Worm (Caenorhabditis elegans): ENCODE measurements around the gene tbcb-1.

tbcb-1 gene

DNA sequence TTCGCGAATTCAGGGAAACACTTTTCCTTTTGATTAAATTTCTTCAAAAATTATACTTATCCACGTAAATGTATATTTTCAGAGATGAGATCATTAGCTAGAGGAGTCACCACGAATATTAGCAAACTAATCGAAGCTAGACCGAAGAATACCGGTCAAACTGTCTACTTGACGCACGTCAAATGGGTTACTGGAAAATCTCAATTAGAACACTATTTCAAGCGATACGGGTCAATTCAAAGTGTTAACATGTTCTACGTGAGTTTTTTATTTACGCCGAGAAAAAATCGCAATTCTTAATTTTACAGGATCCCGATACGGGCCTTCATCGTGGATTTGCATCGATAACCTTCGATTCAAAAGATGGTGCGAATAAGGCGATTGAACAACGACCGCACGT lies 26.1 kb upstream of the tbcb-1 start, which contains the start of gene slrp-1:
Gene slrp-1, plus strand, starts transcription at position 83 of the 400 bp plus-strand sequence.
- TF ChIP-seq mab-5 (tag; optimal IDR thresholded peaks at IDR 0.05) (no peak), blmp-1 (tag; optimal IDR thresholded peaks at IDR 0.05) (no peak), hlh-1 (tag; optimal IDR thresholded peaks at IDR 0.05) (no peak), mls-2 (tag; optimal IDR thresholded peaks at IDR 0.05) (no peak), nhr-28 (tag; optimal IDR thresholded peaks at IDR 0.05) (no peak), lin-13 (tag; optimal IDR thresholded peaks at IDR 0.05) (no peak), M03D4.4 (tag; optimal IDR thresholded peaks at IDR 0.05) (no peak), nhr-2 (tag; optimal IDR thresholded peaks at IDR 0.05) (no peak), ztf-11 (tag; optimal IDR thresholded peaks at IDR 0.05) (no peak), ceh-39 (tag; optimal IDR thresholded peaks at IDR 0.05) (no peak), nhr-12 (tag; optimal IDR thresholded peaks at IDR 0.05) (no peak), cnd-1 (tag; optimal IDR thresholded peaks at IDR 0.05) (no peak), sem-2 (GFP tag; optimal IDR thresholded peaks at IDR 0.05) (no peak), pha-4 (tag; optimal IDR thresholded peaks at IDR 0.05) (no peak), nhr-237 (tag; optimal IDR thresholded peaks at IDR 0.05) (no peak), unc-62 (GFP tag; optimal IDR thresholded peaks at IDR 0.05) (no peak), elt-3 (tag; optimal IDR thresholded peaks at IDR 0.05) (no peak), mep-1 (tag; optimal IDR thresholded peaks at IDR 0.05) (no peak), elt-1 (tag; optimal IDR thresholded peaks at IDR 0.05; ENCODE audit: borderline replicate concordance, insufficient read depth) (no peak), lsy-2 (tag; optimal IDR thresholded peaks at IDR 0.05) (no peak)

DNA sequence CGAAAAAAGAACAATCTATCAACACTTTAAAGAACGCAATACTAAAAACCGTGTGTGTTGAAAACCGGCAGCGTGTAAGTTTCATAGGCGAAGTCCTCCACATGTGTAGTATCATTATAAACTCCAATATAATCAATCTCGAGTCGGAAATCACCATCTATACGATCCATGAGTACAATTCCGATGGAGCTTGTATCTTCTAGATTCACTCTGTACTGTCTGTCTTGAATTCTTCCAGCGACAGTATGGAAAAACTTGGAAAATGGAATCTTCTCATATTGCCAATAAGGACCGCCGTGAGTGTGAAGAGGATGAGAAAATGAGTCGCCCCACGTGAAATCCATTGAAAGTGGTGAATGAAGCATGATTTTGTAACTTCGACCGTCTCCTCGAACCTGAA lies 25.0 kb upstream of the tbcb-1 start:
- TF ChIP-seq nhr-2 (tag; optimal IDR thresholded peaks at IDR 0.05) (no peak), mep-1 (tag; optimal IDR thresholded peaks at IDR 0.05) (no peak), hlh-1 (tag; optimal IDR thresholded peaks at IDR 0.05) (no peak), bed-3 (GFP tag; optimal IDR thresholded peaks at IDR 0.05) (no peak), sem-2 (GFP tag; optimal IDR thresholded peaks at IDR 0.05) (no peak)

DNA sequence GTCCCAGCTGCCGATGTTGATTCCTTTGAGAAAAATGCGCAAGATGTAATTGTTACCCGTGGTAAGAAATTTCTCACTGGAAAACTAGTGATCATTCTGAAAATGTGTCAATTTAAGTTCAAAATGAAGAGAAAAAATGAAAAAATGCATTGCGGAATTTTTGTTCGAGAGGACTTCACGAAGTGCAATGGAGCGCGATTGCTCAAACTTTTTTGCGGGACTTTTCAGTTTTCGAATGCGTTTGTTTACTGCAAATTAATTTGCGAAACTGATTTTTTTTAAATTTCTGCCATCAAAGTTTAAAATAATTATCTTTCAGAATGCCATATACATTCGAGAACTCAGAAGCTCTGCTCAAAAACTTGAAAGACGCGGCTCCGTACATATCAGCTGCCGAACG lies 23.4 kb upstream of the tbcb-1 start, which contains the start of the genes nuaf-1 and bir-2:
Gene nuaf-1, minus strand, starts transcription at position 98 of the 400 bp plus-strand sequence.
Gene bir-2, plus strand, starts transcription at position 318 of the 400 bp plus-strand sequence.
- TF ChIP-seq nhr-2 (tag; optimal IDR thresholded peaks at IDR 0.05) (peak; percentile 19), mep-1 (tag; optimal IDR thresholded peaks at IDR 0.05) (peak; percentile 27), lin-13 (tag; optimal IDR thresholded peaks at IDR 0.05) (no peak), lsy-2 (tag; optimal IDR thresholded peaks at IDR 0.05) (peak; percentile 49)

- TF ChIP-seq unc-120 (tag; optimal IDR thresholded peaks at IDR 0.05; ENCODE audit: poor library complexity, severe bottlenecking) = no peak
- no peak for TF ChIP-seq sem-2 (GFP tag; optimal IDR thresholded peaks at IDR 0.05)
- TF ChIP-seq bed-3 (GFP tag; optimal IDR thresholded peaks at IDR 0.05) = no peak
- no peak for TF ChIP-seq flh-1 (GFP tag; optimal IDR thresholded peaks at IDR 0.05)
These were observed 20.1 kb upstream of the tbcb-1 start, which contains the start of gene C50B8.4 for ce11 chrV:13571714-13572258. Gene C50B8.4 (plus strand): TSS chrV:13572012.

DNA sequence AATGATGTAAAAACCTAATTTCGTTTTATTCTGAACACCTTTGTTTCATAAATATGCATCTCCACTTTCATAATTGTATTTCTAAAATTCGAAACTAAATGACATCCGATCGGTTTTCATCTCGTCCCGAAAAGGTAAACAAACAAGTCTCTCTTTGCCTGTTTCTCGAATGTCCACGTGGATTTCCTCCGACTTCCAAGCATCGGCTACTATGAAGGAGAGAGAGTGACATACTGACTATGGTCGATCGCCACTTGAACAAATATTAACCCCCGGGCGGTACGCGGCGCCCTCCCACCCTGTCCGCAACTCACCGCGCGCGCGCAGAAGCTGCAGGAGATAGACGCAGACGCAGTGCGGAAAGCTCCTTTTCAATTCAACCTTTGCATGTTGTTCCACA lies 16.1 kb upstream of the tbcb-1 start:
- TF ChIP-seq pha-4 (tag; optimal IDR thresholded peaks at IDR 0.05) (peak; percentile 94), blmp-1 (tag; optimal IDR thresholded peaks at IDR 0.05) (no peak)

DNA sequence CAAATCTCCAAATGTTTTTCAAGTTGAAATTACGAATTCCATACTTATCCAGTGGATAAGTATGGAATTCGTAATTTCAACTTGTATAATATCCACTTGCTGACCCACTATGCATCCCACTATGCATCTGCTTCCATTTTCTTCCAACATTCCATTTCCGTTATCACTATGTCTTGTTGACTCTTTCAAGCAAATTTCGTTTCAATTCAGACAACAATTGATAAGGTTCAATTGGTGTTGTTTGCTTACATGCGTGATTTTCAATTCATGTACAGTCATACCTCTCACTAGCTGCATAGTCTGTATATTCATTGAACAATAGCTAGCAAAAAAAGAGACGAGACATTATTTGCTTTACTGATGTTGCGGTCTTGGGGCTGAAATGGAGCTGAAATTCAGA lies 15.1 kb upstream of the tbcb-1 start:
- TF ChIP-seq lin-32 (GFP tag; optimal IDR thresholded peaks at IDR 0.05) (no peak), ceh-43 (GFP tag; optimal IDR thresholded peaks at IDR 0.05) (no peak), unc-120 (tag; optimal IDR thresholded peaks at IDR 0.05; ENCODE audit: poor library complexity, severe bottlenecking) (no peak), snpc-4 (tag; optimal IDR thresholded peaks at IDR 0.05) (no peak), blmp-1 (tag; optimal IDR thresholded peaks at IDR 0.05) (no peak)

DNA sequence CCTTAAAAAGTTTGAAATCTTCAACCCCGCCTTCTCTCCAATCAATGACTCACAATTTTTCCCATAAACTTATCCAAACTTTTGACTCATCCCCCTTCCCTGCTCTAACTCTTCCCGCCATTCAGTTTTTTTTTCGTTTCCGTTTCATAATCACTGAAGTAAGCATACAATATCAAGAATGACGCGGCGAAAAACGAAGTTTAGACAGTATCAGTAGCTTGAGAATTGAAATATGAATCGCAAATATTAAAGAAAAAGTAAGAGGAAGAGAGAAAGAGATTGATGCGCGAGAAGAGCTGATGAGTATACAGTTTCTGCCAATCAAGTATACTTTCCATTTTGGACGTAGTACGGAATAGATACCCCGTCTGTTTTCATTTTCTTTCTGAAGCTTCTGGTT lies 14.5 kb upstream of the tbcb-1 start:
- TF ChIP-seq sem-2 (GFP tag; optimal IDR thresholded peaks at IDR 0.05) = no peak
- no peak for TF ChIP-seq mls-2 (tag; optimal IDR thresholded peaks at IDR 0.05)

Data from whole organism, mixed stage, embryonic.